Worm (Caenorhabditis elegans): ENCODE data around the gene T01C8.3.

- TF ChIP-seq tbp1 (GFP tag; optimal IDR thresholded peaks at IDR 0.05) (no peak), sptf-2 (GFP tag; optimal IDR thresholded peaks at IDR 0.05) (no peak), F49E8.2 (tag; optimal IDR thresholded peaks at IDR 0.05; ENCODE audit: insufficient read depth) (no peak)
These were observed 26.7 kb upstream of the T01C8.3 start for ce11 chrX:16809689-16810088.

Data from whole organism, young adult.